Fruit fly (Drosophila melanogaster) Kc167 (cell line): ENCODE measurements around the gene dre4.

Experiments
- Myc ChIP-seq: fragments of >200 bp; optimal IDR thresholded peaks from 2 replicates; lab custom pipeline; 2017; ENCODE audit warnings: missing external identifiers
- Sin3A ChIP-seq: fragments of >200 bp; optimal IDR thresholded peaks from 2 replicates; lab custom pipeline; 2018; ENCODE audit warnings: missing external identifiers
- h ChIP-seq: fragments of >200 bp; optimal IDR thresholded peaks from 3 replicates; lab custom pipeline; 2018; ENCODE audit warnings: missing external identifiers
- insv ChIP-seq: fragments of >200 bp; optimal IDR thresholded peaks from 3 replicates; lab custom pipeline; 2018; ENCODE audit warnings: missing external identifiers
- psq ChIP-seq: fragments of >200 bp; optimal IDR thresholded peaks from 2 replicates; lab custom pipeline; 2017; ENCODE audit warnings: missing external identifiers
- ttk ChIP-seq: sonication (Bioruptor generic); optimal IDR thresholded peaks from 2 replicates; lab custom pipeline; 2017; ENCODE audit warnings: missing external identifiers

Gene dre4

DNA sequence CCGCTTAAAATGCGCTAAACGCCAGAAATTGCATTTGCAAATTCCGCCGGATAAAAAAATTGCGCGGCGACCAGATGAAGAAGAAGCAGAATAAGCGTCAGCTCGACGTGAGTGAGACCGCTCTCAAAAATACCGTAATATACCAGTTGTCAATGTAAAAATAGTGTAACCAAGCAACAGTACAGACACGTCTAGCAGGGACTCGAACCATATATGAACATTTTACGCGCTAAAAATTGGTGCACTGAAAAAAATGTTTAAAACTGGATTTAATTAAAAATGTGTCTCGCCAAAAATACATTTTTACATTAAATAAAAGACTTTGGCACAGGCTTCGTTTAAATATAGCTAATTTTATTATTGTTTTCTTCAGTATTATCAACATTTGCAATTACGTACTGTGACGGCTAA is at the start of gene dre4:
Gene dre4 (minus strand): TSS at position 98 of the 411 bp plus-strand sequence.
- no peak for TF ChIP-seq ttk (lab: Kevin White, UChicago)
- TF ChIP-seq insv (lab: Kevin White, UChicago) = no peak
- no peak for TF ChIP-seq h (lab: Kevin White, UChicago)
- no peak for TF ChIP-seq Sin3A
- TF ChIP-seq Myc (lab: Kevin White, UChicago) = no peak
- TF ChIP-seq psq (lab: Kevin White, UChicago) = no peak

DNA sequence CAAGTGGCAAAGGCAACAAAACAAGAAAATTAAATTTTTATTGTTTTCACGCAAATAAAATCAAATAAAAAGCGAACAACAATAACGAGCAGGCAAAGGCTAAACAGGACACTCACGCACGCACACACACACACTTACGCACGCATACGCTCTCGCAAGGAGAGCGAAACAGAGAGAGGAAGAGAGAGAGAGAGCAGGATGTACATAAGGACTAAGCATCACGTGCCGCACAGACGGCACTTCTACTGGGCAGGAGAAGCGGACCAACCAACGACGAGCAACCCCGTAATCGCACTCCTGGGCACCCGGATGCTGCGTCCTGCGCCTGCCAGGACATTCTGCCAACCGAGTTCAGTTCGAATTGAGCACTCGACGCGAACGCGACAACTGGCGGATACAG is 44.8 kb upstream of the dre4 start, which contains the start of gene Dbx:
Gene Dbx (plus strand): TSS at position 365 of the 400 bp plus-strand sequence.
- TF ChIP-seq h (lab: Kevin White, UChicago) = no peak
- TF ChIP-seq ttk (lab: Kevin White, UChicago) = no peak
- TF ChIP-seq insv (lab: Kevin White, UChicago) = no peak
- no peak for TF ChIP-seq psq (lab: Kevin White, UChicago)
- TF ChIP-seq Sin3A = no peak
- TF ChIP-seq Myc (lab: Kevin White, UChicago) = no peak

DNA sequence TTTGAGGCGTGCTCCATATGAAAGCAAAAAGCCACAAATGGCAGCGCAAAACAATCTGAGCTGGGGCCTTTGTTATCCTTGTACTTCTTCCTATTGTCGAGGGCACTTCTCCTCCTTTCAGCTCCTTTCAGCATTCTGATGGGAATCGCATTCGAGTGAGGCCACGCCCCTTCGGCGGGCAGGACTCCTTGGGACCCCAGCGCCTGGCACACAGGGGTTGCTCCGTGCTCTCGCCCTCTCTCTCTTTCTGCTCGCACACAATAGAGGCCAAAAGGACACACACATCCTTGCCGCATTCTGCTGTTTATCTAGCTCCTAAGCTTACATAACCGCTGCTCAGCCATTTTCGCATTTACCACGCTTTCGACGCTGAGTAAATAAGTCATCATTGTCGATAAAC is 43.9 kb upstream of the dre4 start:
- TF ChIP-seq psq (lab: Kevin White, UChicago) (no peak), insv (lab: Kevin White, UChicago) (no peak), Sin3A (no peak), ttk (lab: Kevin White, UChicago) (no peak), Myc (lab: Kevin White, UChicago) (no peak), h (lab: Kevin White, UChicago) (no peak)

DNA sequence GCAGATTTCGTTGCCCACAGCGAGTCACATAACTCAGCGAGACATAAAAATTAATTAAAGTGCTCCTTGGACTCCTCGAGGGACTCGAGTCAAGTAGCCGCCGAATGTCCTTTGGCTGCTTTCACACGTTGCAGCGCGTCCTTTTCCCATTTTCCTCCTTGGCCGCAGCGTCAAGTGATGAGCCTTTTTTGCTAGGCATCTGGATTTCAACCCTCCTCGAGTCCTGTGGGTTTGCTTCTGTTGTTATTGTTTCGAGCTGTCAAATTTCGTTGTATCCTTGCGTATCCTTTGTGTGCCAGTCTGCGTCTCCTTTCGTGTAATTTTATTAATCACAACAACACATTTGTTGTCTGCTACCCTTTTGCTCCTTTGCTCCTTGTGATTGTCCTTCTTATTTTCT is 40.5 kb upstream of the dre4 start:
- no peak for TF ChIP-seq insv (lab: Kevin White, UChicago)
- no peak for TF ChIP-seq Sin3A
- no peak for TF ChIP-seq h (lab: Kevin White, UChicago)

DNA sequence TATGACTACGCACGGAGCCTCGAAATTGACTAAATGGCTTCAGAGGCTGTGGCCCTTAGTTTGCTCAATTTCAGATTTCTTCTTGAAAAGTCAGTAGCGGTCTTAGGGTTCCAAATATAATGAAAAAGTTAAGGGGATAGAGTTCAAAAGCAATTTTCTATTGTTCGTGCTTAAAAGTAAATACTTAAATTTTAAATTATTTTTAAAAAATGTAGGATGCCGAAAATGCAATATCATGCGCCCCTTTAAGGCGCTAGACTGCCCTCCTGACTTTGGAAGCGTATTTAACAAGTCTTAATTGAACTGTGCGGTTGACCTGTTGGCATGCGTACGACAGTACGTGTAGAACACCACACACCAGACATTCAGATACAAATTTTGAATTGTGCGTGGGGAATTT is 38.6 kb upstream of the dre4 start:
- TF ChIP-seq insv (lab: Kevin White, UChicago) (no peak), Myc (lab: Kevin White, UChicago) (no peak), Sin3A (no peak), ttk (lab: Kevin White, UChicago) (no peak), psq (lab: Kevin White, UChicago) (no peak), h (lab: Kevin White, UChicago) (no peak)

DNA sequence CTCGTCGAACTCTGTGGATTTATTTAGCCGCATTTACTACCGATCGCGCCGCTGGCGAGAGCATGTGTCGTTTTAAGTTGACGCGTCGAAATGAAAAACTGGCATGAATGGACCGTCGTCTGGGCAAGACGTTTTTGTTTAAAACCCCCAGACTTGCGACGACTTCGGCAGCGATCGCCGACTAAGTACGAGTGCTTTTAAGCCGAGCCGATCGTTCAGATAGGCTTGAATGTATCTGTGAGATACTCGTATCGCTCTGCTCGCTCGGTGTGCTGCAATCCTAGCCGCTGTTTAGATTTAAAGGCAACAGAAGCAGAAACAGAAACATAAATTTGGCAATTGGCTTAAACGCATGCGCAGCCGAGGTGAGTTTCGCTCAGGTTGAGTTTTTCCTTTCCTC is 34.0 kb upstream of the dre4 start, which contains the start of gene dsb:
Gene dsb (minus strand): TSS at position 91 of the 400 bp plus-strand sequence.
- TF ChIP-seq ttk (lab: Kevin White, UChicago) = no peak
- no peak for TF ChIP-seq Myc (lab: Kevin White, UChicago)
- no peak for TF ChIP-seq insv (lab: Kevin White, UChicago)
- no peak for TF ChIP-seq h (lab: Kevin White, UChicago)
- no peak for TF ChIP-seq psq (lab: Kevin White, UChicago)
- TF ChIP-seq Sin3A = no peak

DNA sequence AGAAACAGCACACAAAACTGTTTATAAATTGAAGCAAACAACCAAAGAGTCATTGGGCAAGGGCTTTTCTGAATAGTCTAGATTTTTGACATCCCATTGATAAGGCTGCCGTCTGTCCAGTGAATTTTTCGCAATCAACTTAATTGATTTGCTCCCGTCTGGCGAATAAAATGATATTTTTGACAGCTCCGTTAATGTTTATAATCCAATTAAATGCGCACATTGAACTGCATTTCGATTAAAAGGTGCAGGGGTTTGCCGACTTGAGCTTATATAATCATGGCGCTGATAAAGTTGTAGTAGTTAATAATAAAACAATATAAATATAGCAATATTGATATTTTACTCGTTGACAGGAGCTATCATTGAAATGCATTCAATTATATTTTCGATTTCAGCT is 32.9 kb upstream of the dre4 start:
- TF ChIP-seq Myc (lab: Kevin White, UChicago) (no peak), psq (lab: Kevin White, UChicago) (no peak), h (lab: Kevin White, UChicago) (no peak), ttk (lab: Kevin White, UChicago) (no peak), Sin3A (no peak), insv (lab: Kevin White, UChicago) (no peak)

DNA sequence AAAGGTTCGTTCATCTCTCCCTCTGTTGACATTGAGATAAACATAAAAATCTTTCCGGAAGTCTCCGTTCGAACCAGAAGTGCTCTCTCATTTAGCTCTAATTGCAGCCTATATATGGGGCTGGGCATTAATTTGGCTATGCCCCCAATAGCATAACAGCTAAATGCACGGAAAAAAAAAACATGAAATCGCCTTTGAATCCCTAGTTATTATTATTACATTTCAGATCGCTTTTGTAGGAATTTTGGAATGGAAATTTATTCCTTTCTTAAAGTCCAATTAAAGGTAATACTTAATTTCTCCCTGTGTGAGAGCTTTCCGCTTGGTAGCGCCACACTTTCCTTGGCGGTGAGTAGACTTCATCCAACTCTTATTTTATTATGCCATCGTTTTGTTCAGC is 30.1 kb upstream of the dre4 start:
- TF ChIP-seq Myc (lab: Kevin White, UChicago) = no peak
- TF ChIP-seq Sin3A = no peak
- TF ChIP-seq insv (lab: Kevin White, UChicago) = no peak
- no peak for TF ChIP-seq ttk (lab: Kevin White, UChicago)
- no peak for TF ChIP-seq h (lab: Kevin White, UChicago)
- no peak for TF ChIP-seq psq (lab: Kevin White, UChicago)

DNA sequence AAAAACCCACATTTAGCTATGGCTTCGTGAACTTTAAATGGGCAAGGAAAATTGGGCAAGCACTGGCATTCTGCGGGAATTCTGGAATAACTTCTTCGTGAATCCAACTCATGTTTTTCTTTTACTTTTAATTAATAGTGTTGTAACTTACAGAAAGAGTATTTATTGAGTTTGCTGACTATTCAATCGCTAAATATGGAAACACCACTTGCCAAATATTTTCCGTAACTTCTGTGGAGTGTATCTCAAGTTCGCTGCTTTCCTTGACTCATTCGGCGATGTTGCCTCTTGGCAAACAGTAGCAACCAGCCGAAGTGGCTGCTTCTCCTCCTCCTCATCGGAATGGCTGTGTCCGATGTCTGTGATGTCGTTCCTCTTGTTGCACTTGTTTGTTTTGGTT is 29.2 kb upstream of the dre4 start:
- no peak for TF ChIP-seq h (lab: Kevin White, UChicago)
- no peak for TF ChIP-seq psq (lab: Kevin White, UChicago)
- no peak for TF ChIP-seq ttk (lab: Kevin White, UChicago)
- no peak for TF ChIP-seq Sin3A
- TF ChIP-seq insv (lab: Kevin White, UChicago) = no peak
- no peak for TF ChIP-seq Myc (lab: Kevin White, UChicago)

DNA sequence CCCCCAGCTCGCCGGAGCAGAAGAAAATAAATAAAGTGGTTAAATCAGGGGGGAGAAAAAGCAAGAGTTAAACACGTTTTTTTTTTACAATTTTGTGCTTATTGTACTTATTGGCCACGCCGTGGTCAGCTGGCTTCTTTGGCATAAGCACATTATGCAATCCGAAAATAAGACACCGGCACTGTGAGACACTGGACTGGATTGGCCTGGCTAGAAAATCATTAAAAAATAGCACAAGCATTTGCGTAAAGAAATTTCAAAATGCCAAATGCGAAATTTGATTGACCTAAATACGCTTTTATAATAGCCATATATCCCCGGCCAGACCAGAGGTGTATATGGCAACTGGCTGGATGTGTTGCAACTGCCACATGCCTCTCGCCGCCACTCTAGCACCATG is 28.3 kb upstream of the dre4 start:
- no peak for TF ChIP-seq psq (lab: Kevin White, UChicago)
- no peak for TF ChIP-seq Myc (lab: Kevin White, UChicago)
- TF ChIP-seq ttk (lab: Kevin White, UChicago) = no peak
- TF ChIP-seq h (lab: Kevin White, UChicago) = no peak

DNA sequence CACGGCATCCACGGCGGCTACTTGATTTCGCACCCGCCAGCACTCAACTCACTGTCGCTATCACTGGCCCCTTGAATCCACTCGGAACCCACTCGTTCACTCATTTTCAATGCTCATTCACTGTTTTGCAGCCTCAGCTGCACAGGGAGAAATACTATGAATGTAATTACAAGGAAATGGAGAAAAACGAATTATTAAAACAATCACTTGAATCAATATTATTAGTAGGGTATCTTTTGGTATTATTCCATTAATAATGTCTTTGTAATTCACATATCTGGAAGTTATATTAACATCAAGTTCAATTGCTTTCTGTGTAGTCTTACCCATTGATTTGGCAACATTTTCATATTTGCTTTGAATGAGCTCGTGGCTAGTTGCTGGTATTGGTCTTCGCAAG is 24.5 kb upstream of the dre4 start:
- TF ChIP-seq insv (lab: Kevin White, UChicago) (no peak), ttk (lab: Kevin White, UChicago) (no peak), Myc (lab: Kevin White, UChicago) (no peak), psq (lab: Kevin White, UChicago) (no peak), h (lab: Kevin White, UChicago) (no peak), Sin3A (no peak)

DNA sequence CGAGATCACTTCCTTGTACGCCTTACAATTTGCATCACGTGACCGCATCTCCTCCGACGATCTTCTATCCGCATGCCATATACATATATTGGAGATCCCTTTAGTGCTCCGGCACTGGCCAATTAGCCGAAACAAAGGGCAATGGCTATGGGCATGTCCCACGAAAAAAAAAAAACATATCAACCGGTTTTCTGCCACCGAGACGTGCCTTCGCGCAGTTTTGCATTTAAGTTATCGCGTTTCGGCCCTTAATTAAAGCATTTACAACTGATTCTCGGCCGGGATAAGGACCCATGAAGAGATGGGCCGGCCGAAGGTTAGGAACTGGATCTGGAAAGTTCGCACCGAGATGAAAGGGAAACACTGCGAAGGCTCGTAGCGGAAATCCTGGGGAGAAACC is 23.5 kb upstream of the dre4 start:
- no peak for TF ChIP-seq insv (lab: Kevin White, UChicago)
- TF ChIP-seq h (lab: Kevin White, UChicago) = no peak
- TF ChIP-seq Myc (lab: Kevin White, UChicago) = no peak
- TF ChIP-seq psq (lab: Kevin White, UChicago) = no peak
- TF ChIP-seq ttk (lab: Kevin White, UChicago) = no peak
- TF ChIP-seq Sin3A = no peak
